Fruit fly (Drosophila melanogaster): ENCODE data around the gene CG42541.

Gene CG42541

DNA sequence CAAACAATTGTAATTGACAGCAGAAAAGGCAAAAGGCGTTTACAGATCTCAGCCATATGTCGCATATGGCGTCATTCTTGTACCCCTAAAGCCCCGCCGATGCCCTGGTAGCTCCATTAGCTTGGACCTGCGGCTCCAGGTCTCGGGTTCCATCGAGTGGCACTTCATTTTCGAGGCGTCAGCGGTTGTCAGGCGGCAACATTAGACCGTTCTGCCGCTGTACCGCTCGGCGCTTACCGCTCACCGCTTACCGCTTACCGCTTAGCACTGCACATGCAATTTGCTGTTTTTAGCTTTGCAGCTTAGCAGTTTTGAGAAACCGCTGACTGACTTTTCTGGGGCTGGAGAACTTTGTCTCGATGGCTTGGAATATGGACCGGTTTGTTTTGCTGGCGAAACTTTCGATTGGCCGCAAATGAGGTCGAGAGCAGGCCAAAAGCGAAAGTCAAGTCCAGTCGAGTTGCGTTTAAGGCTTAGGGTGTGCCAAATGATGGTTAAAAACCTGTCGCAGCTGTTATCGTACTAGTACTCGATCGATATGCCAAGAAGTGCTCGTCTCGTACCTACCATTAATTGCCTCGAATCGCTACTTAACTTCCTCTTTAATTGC lies 80.9 kb downstream of the CG42541 start:
- no peak for TF ChIP-seq CG8478 (optimal IDR thresholded peaks at IDR 0.05)
- TF ChIP-seq CTCF (optimal IDR thresholded peaks at IDR 0.05) = no peak

- TF ChIP-seq CTCF (optimal IDR thresholded peaks at IDR 0.05) (no peak), CG8478 (optimal IDR thresholded peaks at IDR 0.05) (no peak)
These were observed 84.0 kb downstream of the CG42541 start for dm6 chrX:3846393-3846792.

- no peak for TF ChIP-seq CTCF (optimal IDR thresholded peaks at IDR 0.05)
- TF ChIP-seq CG8478 (optimal IDR thresholded peaks at IDR 0.05) = no peak
These were observed 84.8 kb downstream of the CG42541 start for dm6 chrX:3845340-3846161.

DNA sequence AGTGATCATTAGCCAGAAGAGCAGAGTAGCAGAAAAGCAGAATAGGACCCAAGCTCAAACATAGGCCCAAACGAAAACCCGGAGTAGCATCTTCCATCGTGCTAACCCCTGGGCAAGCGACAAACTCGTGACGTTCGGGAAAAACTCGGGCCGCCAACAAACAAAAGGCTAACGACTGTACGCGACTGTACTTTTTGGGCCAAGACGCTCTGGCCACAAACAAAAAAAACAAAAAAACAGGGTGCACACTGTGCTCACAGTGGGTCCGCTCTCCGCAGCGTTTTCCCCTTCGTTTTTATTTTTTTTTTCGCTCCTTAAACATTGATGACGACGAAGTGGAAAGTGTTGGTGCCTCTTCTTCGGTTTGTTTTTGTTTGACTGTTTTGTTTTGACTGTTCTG lies 87.5 kb downstream of the CG42541 start:
- TF ChIP-seq CTCF (optimal IDR thresholded peaks at IDR 0.05) (no peak), CG8478 (optimal IDR thresholded peaks at IDR 0.05) (no peak)
